Worm (Caenorhabditis elegans): ENCODE data around the gene F22B8.3.

DNA sequence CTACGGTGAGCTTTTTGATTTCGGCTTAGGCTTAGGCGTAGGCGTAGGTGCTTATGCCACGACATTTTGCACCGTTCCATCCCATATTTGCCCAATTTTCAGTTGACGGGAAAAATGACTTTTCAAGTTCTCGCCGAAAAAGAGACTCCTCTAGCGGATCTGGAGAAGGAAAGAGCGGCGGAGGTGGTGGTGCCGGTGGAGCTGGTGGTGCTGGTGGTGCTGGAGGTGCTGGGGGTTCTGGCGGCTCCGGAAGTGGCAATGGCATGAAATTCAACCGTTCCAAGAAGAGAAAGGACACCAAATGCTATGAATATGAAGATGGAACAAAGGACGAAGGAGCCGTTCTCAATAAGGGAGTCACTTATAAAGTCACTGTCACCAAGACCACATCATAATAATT lies 43.7 kb upstream of the F22B8.3 start:
- no peak for TF ChIP-seq ceh-13 (GFP tag; optimal IDR thresholded peaks at IDR 0.05)
- no peak for TF ChIP-seq ama-1 (optimal IDR thresholded peaks at IDR 0.05)
- TF ChIP-seq B0310.2 (tag; optimal IDR thresholded peaks at IDR 0.05): no peak
- TF ChIP-seq flt-1 (GFP tag; IDR thresholded peaks at IDR 0.05): no peak
- no peak for TF ChIP-seq tra-4 (tag; optimal IDR thresholded peaks at IDR 0.05)
- TF ChIP-seq ceh-36 (tag; optimal IDR thresholded peaks at IDR 0.05): no peak
- TF ChIP-seq hmbx-1 (tag; optimal IDR thresholded peaks at IDR 0.05): no peak
- TF ChIP-seq tbx-11 (GFP tag; IDR thresholded peaks at IDR 0.05): 0 out of 2 replicates have a peak, but pooled peaks have one; percentile 7
- TF ChIP-seq tbx-37 (GFP tag; conservative IDR thresholded peaks at IDR 0.05): no peak
- no peak for TF ChIP-seq F13C5.2 (tag; optimal IDR thresholded peaks at IDR 0.05)
